Worm (Caenorhabditis elegans): ENCODE measurements around the gene ins-22.
A peak's percentile ranks its signal among the peaks of the same experiment; 100 is the strongest.

The ins-22 gene

ce11 chrIII:10060573-10060972 is 34.5 kb downstream of the ins-22 start, which contains the start of gene T16G12.13:
Gene T16G12.13, plus strand, starts transcription at chrIII:10060865.
- TF ChIP-seq F16B12.6 (tag; optimal IDR thresholded peaks at IDR 0.05) (no peak), ceh-63 (GFP tag; optimal IDR thresholded peaks at IDR 0.05) (no peak), ztf-4 (tag; optimal IDR thresholded peaks at IDR 0.05) (no peak), lin-15B (tag; optimal IDR thresholded peaks at IDR 0.05) (no peak), tbx-2 (tag; optimal IDR thresholded peaks at IDR 0.05) (no peak), lin-13 (GFP tag; optimal IDR thresholded peaks at IDR 0.05) (no peak), irx-1 (tag; optimal IDR thresholded peaks at IDR 0.05) (no peak), alr-1 (tag; optimal IDR thresholded peaks at IDR 0.05; ENCODE audit: borderline replicate concordance) (no peak), grh-1 (GFP tag; IDR thresholded peaks at IDR 0.05) (no peak), fkh-4 (tag; optimal IDR thresholded peaks at IDR 0.05; ENCODE audit: borderline replicate concordance) (no peak), mep-1 (tag; optimal IDR thresholded peaks at IDR 0.05) (no peak), nhr-47 (tag; optimal IDR thresholded peaks at IDR 0.05) (no peak), Y116A8C.19 (tag; optimal IDR thresholded peaks at IDR 0.05; ENCODE audit: borderline replicate concordance) (no peak), unc-98 (GFP tag; IDR thresholded peaks at IDR 0.05) (no peak), ama-1 (optimal IDR thresholded peaks at IDR 0.05) (no peak), snu-23 (GFP tag; optimal IDR thresholded peaks at IDR 0.05) (no peak)

DNA sequence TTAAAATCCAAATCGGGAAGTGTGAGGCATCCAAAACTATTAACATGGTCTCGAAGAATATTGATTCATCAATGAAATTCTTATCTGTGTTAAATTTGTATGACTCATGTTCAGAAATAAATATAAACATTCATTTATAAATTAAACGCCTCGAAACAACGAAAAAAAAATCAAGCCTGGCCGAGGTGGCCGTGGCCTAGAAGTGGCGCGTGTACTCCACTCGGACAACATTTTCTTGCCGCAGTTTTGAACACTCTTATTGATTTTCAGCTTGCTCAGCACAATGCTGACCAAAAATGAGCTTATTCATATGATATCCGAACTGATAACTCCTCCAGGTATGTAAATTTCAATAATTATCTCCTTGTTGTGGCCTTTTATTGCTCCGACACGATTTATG is 38.1 kb downstream of the ins-22 start, which contains the start of gene ekl-6:
TSS of gene ekl-6 (plus strand) at position 265 of the 400 bp plus-strand sequence.
- TF ChIP-seq irx-1 (tag; optimal IDR thresholded peaks at IDR 0.05) (peak; percentile 90), efl-3 (GFP tag; optimal IDR thresholded peaks at IDR 0.05) (no peak), unc-86 (tag; optimal IDR thresholded peaks at IDR 0.05) (peak; percentile 60), jun-1 (tag; optimal IDR thresholded peaks at IDR 0.05) (no peak), nhr-84 (tag; optimal IDR thresholded peaks at IDR 0.05) (no peak), dpl-1 (GFP tag; optimal IDR thresholded peaks at IDR 0.05) (peak; percentile 22 to 56 (median 55)), pag-3 (tag; optimal IDR thresholded peaks at IDR 0.05; ENCODE audit: borderline replicate concordance, insufficient read depth) (no peak), rnt-1 (tag; optimal IDR thresholded peaks at IDR 0.05) (peak; percentile 97), tlp-1 (tag; optimal IDR thresholded peaks at IDR 0.05) (no peak), ceh-88 (GFP tag; IDR thresholded peaks at IDR 0.05) (no peak), fos-1 (tag; optimal IDR thresholded peaks at IDR 0.05) (no peak), fkh-10 (GFP tag; optimal IDR thresholded peaks at IDR 0.05) (no peak), nhr-85 (tag) (peak; percentile 92), efl-1 (optimal IDR thresholded peaks at IDR 0.05) (peak; percentile 44 to 67), efl-1 (GFP tag; optimal IDR thresholded peaks at IDR 0.05 in 1 of 2) (peak; percentile 56 to 93), F16B12.6 (tag; optimal IDR thresholded peaks at IDR 0.05) (peak; percentile 14), nhr-12 (tag; optimal IDR thresholded peaks at IDR 0.05) (no peak), mef-2 (tag; optimal IDR thresholded peaks at IDR 0.05) (no peak), lin-39 (tag; optimal IDR thresholded peaks at IDR 0.05) (no peak), vab-15 (tag; optimal IDR thresholded peaks at IDR 0.05) (no peak), blmp-1 (tag; optimal IDR thresholded peaks at IDR 0.05) (no peak), ceh-8 (GFP tag; optimal IDR thresholded peaks at IDR 0.05) (peak; percentile 30), mdl-1 (tag; optimal IDR thresholded peaks at IDR 0.05) (no peak), nhr-19 (GFP tag; conservative IDR thresholded peaks at IDR 0.05) (no peak; the same call in 1 of the 2 replicates), isw-1 (GFP tag; IDR thresholded peaks at IDR 0.05) (peak; percentile 23), elt-2 (tag; optimal IDR thresholded peaks at IDR 0.05) (peak; percentile 37), lir-3 (tag; optimal IDR thresholded peaks at IDR 0.05; ENCODE audit: poor library complexity) (peak; percentile 92), lin-14 (GFP tag; optimal IDR thresholded peaks at IDR 0.05) (no peak), grh-1 (GFP tag; IDR thresholded peaks at IDR 0.05) (0 out of 2 replicates have a peak, but pooled peaks have one; percentile 44), nhr-71 (tag; optimal IDR thresholded peaks at IDR 0.05) (no peak), C04F5.9 (tag; optimal IDR thresholded peaks at IDR 0.05) (peak; percentile 81), skn-1 (tag; optimal IDR thresholded peaks at IDR 0.05) (peak; percentile 13), swsn-7 (tag; optimal IDR thresholded peaks at IDR 0.05) (peak; percentile 69), ceh-63 (GFP tag; optimal IDR thresholded peaks at IDR 0.05) (no peak), zip-4 (GFP tag; optimal IDR thresholded peaks at IDR 0.05) (no peak), egl-27 (tag; optimal IDR thresholded peaks at IDR 0.05) (no peak), aly-2 (tag; optimal IDR thresholded peaks at IDR 0.05) (no peak), ztf-11 (tag; optimal IDR thresholded peaks at IDR 0.05) (peak in 1 of 2 experiments; percentile 89), hlh-4 (tag; optimal IDR thresholded peaks at IDR 0.05) (no peak), snu-23 (GFP tag; optimal IDR thresholded peaks at IDR 0.05) (no peak), lsy-2 (tag; optimal IDR thresholded peaks at IDR 0.05) (peak in 1 of 2 experiments; percentile 71)

Data from whole organism, L1 larva.